Fruit fly (Drosophila melanogaster): ENCODE measurements around the gene Cyfip.

The Cyfip gene

dm6 chr3R:15292241-15293004, 40.6 kb upstream of the Cyfip start:
- TF ChIP-seq dac (GFP tag; optimal IDR thresholded peaks at IDR 0.05) (no peak), Eip78C (GFP tag) (peak; percentile 4), Lpt (GFP tag; optimal IDR thresholded peaks at IDR 0.05) (no peak), Sox15 (GFP tag; optimal IDR thresholded peaks at IDR 0.05) (no peak), CG31627 (GFP tag; optimal IDR thresholded peaks at IDR 0.05) (no peak), CG6163 (GFP tag; IDR thresholded peaks at IDR 0.05) (no peak), CG11294 (GFP tag; IDR thresholded peaks at IDR 0.05) (no peak), CG6854 (GFP tag; optimal IDR thresholded peaks at IDR 0.05) (no peak), net (GFP tag; optimal IDR thresholded peaks at IDR 0.05) (no peak), CG32006 (GFP tag; optimal IDR thresholded peaks at IDR 0.05) (no peak), fkh (GFP tag; optimal IDR thresholded peaks at IDR 0.05) (no peak), CG15336 (GFP tag; IDR thresholded peaks at IDR 0.05) (no peak), vri (GFP tag; optimal IDR thresholded peaks at IDR 0.05) (peak; percentile 93), spab (GFP tag; optimal IDR thresholded peaks at IDR 0.05) (no peak), CG11762 (GFP tag; optimal IDR thresholded peaks at IDR 0.05; ENCODE audit: insufficient read depth) (no peak), eg (GFP tag; IDR thresholded peaks at IDR 0.05) (no peak), Hr39 (GFP tag; optimal IDR thresholded peaks at IDR 0.05) (peak; percentile 1), Ets96B (tag; optimal IDR thresholded peaks at IDR 0.05) (no peak), Ets21C (GFP tag; optimal IDR thresholded peaks at IDR 0.05) (no peak)

dm6 chr3R:15293005-15293877, 39.8 kb upstream of the Cyfip start:
- TF ChIP-seq pdm3 (GFP tag; optimal IDR thresholded peaks at IDR 0.05) (no peak), Hr39 (GFP tag; optimal IDR thresholded peaks at IDR 0.05) (no peak), CG11902 (GFP tag; optimal IDR thresholded peaks at IDR 0.05) (peak; percentile 23), CG1621 (tag; optimal IDR thresholded peaks at IDR 0.05) (no peak), CG6808 (GFP tag; optimal IDR thresholded peaks at IDR 0.05) (peak; percentile 44), CG10669 (GFP tag; optimal IDR thresholded peaks at IDR 0.05) (no peak), net (GFP tag; optimal IDR thresholded peaks at IDR 0.05) (no peak), Eip93F (GFP tag; optimal IDR thresholded peaks at IDR 0.05) (peak; percentile 18), OdsH (GFP tag; optimal IDR thresholded peaks at IDR 0.05) (no peak), CG11294 (GFP tag; IDR thresholded peaks at IDR 0.05) (no peak), ss (GFP tag; optimal IDR thresholded peaks at IDR 0.05) (peak in 1 of 2 experiments; percentile 47), CG8632 (GFP tag; optimal IDR thresholded peaks at IDR 0.05) (peak; percentile 6), eg (GFP tag; IDR thresholded peaks at IDR 0.05) (no peak), dac (GFP tag; optimal IDR thresholded peaks at IDR 0.05) (no peak), fkh (GFP tag; optimal IDR thresholded peaks at IDR 0.05) (no peak), CG8119 (GFP tag; IDR thresholded peaks at IDR 0.05) (no peak), Eip78C (GFP tag) (peak; percentile 79), CG31627 (GFP tag; optimal IDR thresholded peaks at IDR 0.05) (no peak), Gug (GFP tag; IDR thresholded peaks at IDR 0.05) (no peak), CG3919 (GFP tag; optimal IDR thresholded peaks at IDR 0.05) (no peak), fd59A (GFP tag; optimal IDR thresholded peaks at IDR 0.05) (no peak), Eip75B (GFP tag; optimal IDR thresholded peaks at IDR 0.05) (no peak), CG6276 (GFP tag; optimal IDR thresholded peaks at IDR 0.05) (no peak), spab (GFP tag; optimal IDR thresholded peaks at IDR 0.05) (no peak), achi (GFP tag; optimal IDR thresholded peaks at IDR 0.05) (no peak), acj6 (GFP tag; optimal IDR thresholded peaks at IDR 0.05) (no peak), CG6792 (GFP tag; optimal IDR thresholded peaks at IDR 0.05) (peak; percentile 33), CG9139 (GFP tag; optimal IDR thresholded peaks at IDR 0.05) (peak; percentile 1), CG6163 (GFP tag; IDR thresholded peaks at IDR 0.05) (peak; percentile 22; the same call in 1 of the 3 replicates), Met (GFP tag; optimal IDR thresholded peaks at IDR 0.05) (peak; percentile 68), Smox (GFP tag; optimal IDR thresholded peaks at IDR 0.05) (no peak), topi (GFP tag; optimal IDR thresholded peaks at IDR 0.05) (peak; percentile 38), Hr38 (GFP tag; optimal IDR thresholded peaks at IDR 0.05) (no peak), Sox14 (GFP tag; optimal IDR thresholded peaks at IDR 0.05) (no peak), dsx (GFP tag; optimal IDR thresholded peaks at IDR 0.05; ENCODE audit: poor library complexity, severe bottlenecking) (no peak), Lpt (GFP tag; optimal IDR thresholded peaks at IDR 0.05) (no peak), CG4318 (GFP tag; optimal IDR thresholded peaks at IDR 0.05) (no peak), CG11762 (GFP tag; optimal IDR thresholded peaks at IDR 0.05; ENCODE audit: insufficient read depth) (no peak), CG7368 (GFP tag; optimal IDR thresholded peaks at IDR 0.05) (no peak)
